Worm (Caenorhabditis elegans): ENCODE results near the gene dsb-1.

dsb-1 gene

ce11 chrIV:12428467-12428866 lies 19.7 kb downstream of the dsb-1 start, which contains the start of gene col-130 (continued):
- TF ChIP-seq cebp-1 (GFP tag; IDR thresholded peaks at IDR 0.05), result no peak
- no peak for TF ChIP-seq cebp-1 (tag; optimal IDR thresholded peaks at IDR 0.05)
- TF ChIP-seq F22D6.2 (tag; optimal IDR thresholded peaks at IDR 0.05), result no peak
- no peak for TF ChIP-seq Y67H2A.10 (GFP tag; conservative IDR thresholded peaks at IDR 0.05)

- no peak for TF ChIP-seq rcor-1 (GFP tag; IDR thresholded peaks at IDR 0.05)
These were observed 20.8 kb downstream of the dsb-1 start for ce11 chrIV:12429504-12429903.

- TF ChIP-seq nfya-1 (tag; optimal IDR thresholded peaks at IDR 0.05; ENCODE audit: borderline replicate concordance, insufficient read depth), result no peak
- TF ChIP-seq xnd-1 (tag; optimal IDR thresholded peaks at IDR 0.05), result no peak
- no peak for TF ChIP-seq K12H6.12 (tag; optimal IDR thresholded peaks at IDR 0.05)
- TF ChIP-seq zim-3 (tag; optimal IDR thresholded peaks at IDR 0.05), result no peak
- TF ChIP-seq aptf-2 (GFP tag; conservative IDR thresholded peaks at IDR 0.05), result no peak
- no peak for TF ChIP-seq Y79H2A.3 (GFP tag; conservative IDR thresholded peaks at IDR 0.05)
- TF ChIP-seq him-1 (tag; optimal IDR thresholded peaks at IDR 0.05), result no peak
- TF ChIP-seq B0035.1 (tag; optimal IDR thresholded peaks at IDR 0.05), result no peak
- TF ChIP-seq lin-26 (GFP tag; IDR thresholded peaks at IDR 0.05), result no peak
- TF ChIP-seq egrh-3 (GFP tag; IDR thresholded peaks at IDR 0.05), result no peak
- no peak for TF ChIP-seq mes-4 (tag; optimal IDR thresholded peaks at IDR 0.05)
- TF ChIP-seq ztf-18 (tag; optimal IDR thresholded peaks at IDR 0.05), result no peak
- TF ChIP-seq egl-44 (GFP tag; IDR thresholded peaks at IDR 0.05), result no peak
- no peak for TF ChIP-seq pha-4 (tag; optimal IDR thresholded peaks at IDR 0.05)
- TF ChIP-seq ccch-3 (GFP tag; optimal IDR thresholded peaks at IDR 0.05), result no peak
- TF ChIP-seq lsl-1 (GFP tag; optimal IDR thresholded peaks at IDR 0.05), result no peak
- no peak for TF ChIP-seq chd-7 (tag; optimal IDR thresholded peaks at IDR 0.05)
- TF ChIP-seq fkh-3 (tag; optimal IDR thresholded peaks at IDR 0.05), result no peak
- TF ChIP-seq ceh-79 (tag; optimal IDR thresholded peaks at IDR 0.05), result no peak
These were observed 23.0 kb downstream of the dsb-1 start for ce11 chrIV:12431755-12432154.

- TF ChIP-seq Y95B8A.8 (GFP tag; IDR thresholded peaks at IDR 0.05) (no peak), rpc-1 (optimal IDR thresholded peaks at IDR 0.05) (no peak), rpc-1 (tag; optimal IDR thresholded peaks at IDR 0.05) (no peak), attf-5 (GFP tag; optimal IDR thresholded peaks at IDR 0.05) (no peak), egl-18 (GFP tag; IDR thresholded peaks at IDR 0.05) (no peak), die-1 (tag; optimal IDR thresholded peaks at IDR 0.05) (no peak), pbrm-1 (GFP tag; IDR thresholded peaks at IDR 0.05) (no peak)
These were observed 23.6 kb downstream of the dsb-1 start, which contains the start of gene clec-184 for ce11 chrIV:12432340-12432739. Gene clec-184, plus strand, starts transcription at chrIV:12432640.

ce11 chrIV:12435442-12435841 lies 26.7 kb downstream of the dsb-1 start, which contains the start of gene irg-4:
Gene irg-4, plus strand, starts transcription at chrIV:12435833.
- peak; percentile 74 for TF ChIP-seq nhr-80 (tag; optimal IDR thresholded peaks at IDR 0.05)
- no peak for TF ChIP-seq sdz-38 (tag; optimal IDR thresholded peaks at IDR 0.05)

- TF ChIP-seq mcd-1 (GFP tag; IDR thresholded peaks at IDR 0.05) (no peak), let-607 (tag; optimal IDR thresholded peaks at IDR 0.05) (no peak), bed-1 (GFP tag; IDR thresholded peaks at IDR 0.05) (no peak)
These were observed 29.6 kb downstream of the dsb-1 start, which contains the start of gene clec-185 for ce11 chrIV:12438359-12438758. Gene clec-185, plus strand, starts transcription at chrIV:12438659.
